Worm (Caenorhabditis elegans) whole organism, L3 larva: ENCODE data around the gene F10D7.3.

ENCODE experiments used
- ZK546.5 ChIP-seq: sonication (generic microtip); optimal IDR thresholded peaks from 2 replicates; lab custom pipeline; 2017; ENCODE audit warnings: missing biosample characterization, missing genetic modification characterization
- ama-1 ChIP-seq: fragments of 150-350 bp; optimal IDR thresholded peaks from 2 replicates; lab custom pipeline; 2018
- ceh-16 ChIP-seq: sonication (generic microtip); optimal IDR thresholded peaks from 2 replicates; lab custom pipeline; 2017; ENCODE audit warnings: missing biosample characterization, missing genetic modification characterization
- ceh-82 ChIP-seq: fragments of 150-350 bp; optimal IDR thresholded peaks from 2 replicates; lab custom pipeline; 2014; ENCODE audit warnings: missing biosample characterization, missing genetic modification characterization
- ceh-9 ChIP-seq: sonication (generic microtip); optimal IDR thresholded peaks from 2 replicates; lab custom pipeline; 2018; ENCODE audit warnings: missing biosample characterization, missing genetic modification characterization
- daf-12 ChIP-seq: fragments of 150-350 bp; optimal IDR thresholded peaks from 2 replicates; lab custom pipeline; 2014; ENCODE audit warnings: missing biosample characterization, missing genetic modification reagents, missing genetic modification characterization
- egl-27 ChIP-seq: sonication (generic microtip); optimal IDR thresholded peaks from 4 replicates; lab custom pipeline; 2017; ENCODE audit warnings: missing biosample characterization, missing genetic modification reagents, missing genetic modification characterization
- egl-5 ChIP-seq: fragments of 150-350 bp; optimal IDR thresholded peaks from 2 replicates; lab custom pipeline; 2017; ENCODE audit warnings: missing biosample characterization, missing genetic modification reagents, missing genetic modification characterization, inconsistent platforms
- elt-2 ChIP-seq: sonication (generic microtip); optimal IDR thresholded peaks from 2 replicates; lab custom pipeline; 2016; ENCODE audit warnings: missing genetic modification reagents, mild to moderate bottlenecking, missing genetic modification characterization, missing compliant biosample characterization
- elt-3 ChIP-seq, 3 experiments: fragments of 150-350 bp in 1 of 3; sonication (generic microtip) in 2 of 3; optimal IDR thresholded peaks; 2 replicates in 2 of 3; 4 replicates in 1 of 3; lab custom pipeline; 2014 to 2017; ENCODE audit warnings: missing biosample characterization in 3 of 3, missing genetic modification characterization in 3 of 3
- eor-1 ChIP-seq, 2 experiments: fragments of 150-350 bp; optimal IDR thresholded peaks; 2 replicates each; lab custom pipeline; 2014 to 2018; ENCODE audit warnings: missing biosample characterization in 2 of 2, missing genetic modification characterization in 2 of 2
- fkh-10 ChIP-seq: sonication (generic microtip); optimal IDR thresholded peaks from 2 replicates; lab custom pipeline; 2017; ENCODE audit warnings: missing biosample characterization, missing genetic modification reagents, missing genetic modification characterization
- fkh-2 ChIP-seq: fragments of 150-350 bp; optimal IDR thresholded peaks from 2 replicates; lab custom pipeline; 2014; ENCODE audit warnings: missing biosample characterization, missing genetic modification reagents, missing genetic modification characterization
- jun-1 ChIP-seq: fragments of 150-350 bp; optimal IDR thresholded peaks from 2 replicates; lab custom pipeline; 2014; ENCODE audit warnings: missing biosample characterization, missing genetic modification reagents, missing genetic modification characterization
- lin-15B ChIP-seq: fragments of 150-350 bp; optimal IDR thresholded peaks from 2 replicates; lab custom pipeline; 2014; ENCODE audit warnings: missing biosample characterization, missing genetic modification characterization
- lin-39 ChIP-seq: fragments of 150-350 bp; optimal IDR thresholded peaks from 2 replicates; lab custom pipeline; 2018; ENCODE audit warnings: missing biosample characterization, missing genetic modification reagents, missing genetic modification characterization
- mml-1 ChIP-seq: fragments of 150-350 bp; sonication (generic microtip); optimal IDR thresholded peaks from 3 replicates; lab custom pipeline; 2014; ENCODE audit warnings: missing biosample characterization, missing genetic modification characterization
- nfya-1 ChIP-seq: sonication (generic microtip); optimal IDR thresholded peaks from 2 replicates; lab custom pipeline; 2017; ENCODE audit warnings: missing genetic modification characterization, mild to moderate bottlenecking, missing compliant biosample characterization, antibody characterized with exemption, moderate library complexity; ENCODE audit not compliant: insufficient read depth
- nhr-11 ChIP-seq: fragments of 150-350 bp; optimal IDR thresholded peaks from 2 replicates; lab custom pipeline; 2014; ENCODE audit warnings: missing biosample characterization, missing genetic modification characterization
- nhr-12 ChIP-seq: fragments of 150-350 bp; optimal IDR thresholded peaks from 2 replicates; lab custom pipeline; 2014; ENCODE audit warnings: missing biosample characterization, missing genetic modification characterization
- nhr-23 ChIP-seq: fragments of 150-350 bp; optimal IDR thresholded peaks from 2 replicates; lab custom pipeline; 2014; ENCODE audit warnings: missing biosample characterization, missing genetic modification reagents, missing genetic modification characterization
- nhr-25 ChIP-seq: sonication (generic microtip); optimal IDR thresholded peaks from 2 replicates; lab custom pipeline; 2017; ENCODE audit warnings: missing biosample characterization, missing genetic modification characterization
- nhr-28 ChIP-seq: fragments of 150-350 bp; optimal IDR thresholded peaks from 2 replicates; lab custom pipeline; 2014; ENCODE audit warnings: missing biosample characterization, missing genetic modification characterization
- nhr-43 ChIP-seq: sonication (generic microtip); optimal IDR thresholded peaks from 2 replicates; lab custom pipeline; 2016; ENCODE audit warnings: mild to moderate bottlenecking, missing genetic modification characterization, missing compliant biosample characterization; ENCODE audit not compliant: poor library complexity, severe bottlenecking
- nhr-67 ChIP-seq: fragments of 150-350 bp; optimal IDR thresholded peaks from 2 replicates; lab custom pipeline; 2014; ENCODE audit warnings: missing biosample characterization, missing genetic modification characterization
- nhr-76 ChIP-seq: fragments of 150-350 bp; sonication (generic microtip); optimal IDR thresholded peaks from 5 replicates; lab custom pipeline; 2014; ENCODE audit warnings: missing biosample characterization, missing genetic modification characterization
- pha-4 ChIP-seq: fragments of 150-350 bp; optimal IDR thresholded peaks from 2 replicates; lab custom pipeline; 2014; ENCODE audit warnings: missing biosample characterization, missing genetic modification reagents, missing genetic modification characterization
- pqm-1 ChIP-seq: fragments of 150-350 bp; optimal IDR thresholded peaks from 2 replicates; lab custom pipeline; 2017; ENCODE audit warnings: missing biosample characterization, missing genetic modification characterization, inconsistent platforms
- skn-1 ChIP-seq: fragments of 150-350 bp; optimal IDR thresholded peaks from 2 replicates; lab custom pipeline; 2014; ENCODE audit warnings: missing biosample characterization, missing genetic modification characterization
- snpc-4 ChIP-seq: fragments of 150-350 bp; optimal IDR thresholded peaks from 2 replicates; lab custom pipeline; 2014; ENCODE audit warnings: missing biosample characterization, missing genetic modification characterization
- unc-62 ChIP-seq: fragments of 150-350 bp; sonication (generic microtip); optimal IDR thresholded peaks from 4 replicates; lab custom pipeline; 2014; ENCODE audit warnings: missing biosample characterization, missing genetic modification reagents, missing genetic modification characterization
- zag-1 ChIP-seq: fragments of 150-350 bp; optimal IDR thresholded peaks from 2 replicates; lab custom pipeline; 2014; ENCODE audit warnings: missing biosample characterization, missing genetic modification characterization

F10D7.3 gene

ce11 chrX:17355462-17355861 is 19.0 kb downstream of the F10D7.3 start:
- TF ChIP-seq ceh-82 (tag; lab: Kevin White, UChicago) (no peak), nhr-76 (tag; lab: Kevin White, UChicago) (no peak), ZK546.5 (tag; lab: Kevin White, UChicago) (no peak), nhr-25 (tag; lab: Kevin White, UChicago) (no peak), eor-1 (tag; optimal IDR thresholded peaks at IDR 0.05; lab: Kevin White, UChicago) (no peak), nhr-28 (tag; lab: Kevin White, UChicago) (no peak), skn-1 (no peak), zag-1 (tag; lab: Kevin White, UChicago) (no peak), lin-15B (tag; lab: Kevin White, UChicago) (no peak), lin-39 (tag; lab: Kevin White, UChicago) (no peak), egl-5 (tag; lab: Kevin White, UChicago) (no peak), jun-1 (tag; lab: Kevin White, UChicago) (no peak)
- TF ChIP-seq, all 47 proteins: peak for 0

ce11 chrX:17352098-17352497 is 22.3 kb downstream of the F10D7.3 start:
- TF ChIP-seq fkh-10 (GFP tag; lab: Kevin White, UChicago) = peak; percentile 87
- TF ChIP-seq nhr-12 = no peak

DNA sequence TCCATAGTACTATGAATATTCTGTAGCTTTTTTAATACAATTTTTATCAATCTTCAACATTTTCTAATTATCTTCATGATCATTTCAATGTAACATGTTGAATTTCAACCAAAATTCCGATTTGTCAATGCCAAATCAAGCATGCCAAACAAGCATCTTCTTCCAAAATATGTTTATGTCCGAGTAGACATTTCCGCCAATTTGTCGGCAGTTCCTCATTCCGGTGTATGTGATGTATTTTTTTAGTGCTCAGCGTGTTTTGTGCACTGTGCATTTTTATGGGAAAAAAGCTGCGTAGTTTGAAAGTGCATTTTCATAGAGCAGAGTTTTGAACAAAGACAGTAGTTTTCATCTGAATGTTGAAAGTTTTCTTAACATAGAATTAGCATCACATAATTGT is 25.0 kb downstream of the F10D7.3 start:
- TF ChIP-seq ama-1 (no peak), nhr-12 (no peak), nhr-25 (tag; lab: Kevin White, UChicago) (no peak), egl-5 (tag; lab: Kevin White, UChicago) (no peak), ceh-9 (tag; lab: Kevin White, UChicago) (no peak)

DNA sequence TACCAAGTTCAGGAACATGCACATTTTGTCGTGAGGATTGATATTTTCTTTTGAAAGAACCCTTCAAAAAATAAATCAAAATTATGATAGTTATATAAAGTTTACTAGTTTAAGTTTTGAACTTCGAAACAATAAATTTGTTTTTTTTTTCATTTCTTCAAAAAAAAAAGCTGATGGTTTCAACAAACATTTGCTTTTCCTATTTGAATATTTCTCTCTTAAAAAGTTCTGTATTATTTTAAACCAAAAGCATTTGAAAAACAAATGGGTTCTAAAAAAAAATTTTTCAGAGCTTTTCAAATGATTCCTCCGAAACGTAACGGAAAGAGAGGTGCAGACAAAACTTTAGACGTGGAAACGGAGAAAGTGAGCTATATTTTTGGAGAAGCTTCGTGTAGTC is 34.0 kb downstream of the F10D7.3 start, which contains the start of gene C53C11.1:
Gene C53C11.1 (plus strand): TSS at position 301 of the 400 bp plus-strand sequence.
- TF ChIP-seq ceh-9 (tag; lab: Kevin White, UChicago) (no peak), lin-15B (tag; lab: Kevin White, UChicago) (no peak), unc-62 (no peak)
- TF ChIP-seq, all 47 proteins: peak for 0

DNA sequence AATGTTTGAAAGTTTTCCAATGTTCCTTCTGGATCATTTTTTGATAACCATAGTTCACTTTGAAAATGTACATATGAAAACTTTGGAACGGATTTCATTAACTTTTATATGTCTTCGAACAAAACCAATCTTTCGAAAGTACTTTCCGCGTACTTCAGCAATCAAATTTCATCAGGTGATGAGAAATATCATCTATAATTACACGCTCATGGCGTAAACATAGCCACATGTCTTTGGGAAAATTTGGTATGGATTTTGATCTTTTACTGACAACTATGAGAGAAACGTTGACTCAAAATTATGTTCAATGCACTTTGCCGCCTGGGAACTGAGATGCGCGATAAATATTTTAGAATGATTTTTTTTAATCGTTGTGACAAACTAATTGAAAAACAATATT is 35.5 kb downstream of the F10D7.3 start:
- no peak for TF ChIP-seq nhr-67 (tag; lab: Kevin White, UChicago)
- no peak for TF ChIP-seq lin-15B (tag; lab: Kevin White, UChicago)
- no peak for TF ChIP-seq nhr-12
- no peak for TF ChIP-seq egl-27 (tag; lab: Kevin White, UChicago)
- TF ChIP-seq ceh-16 (tag; lab: Kevin White, UChicago) = no peak
- TF ChIP-seq mml-1 (tag; lab: Kevin White, UChicago) = no peak
- no peak for TF ChIP-seq elt-3 (tag; optimal IDR thresholded peaks at IDR 0.05; lab: Kevin White, UChicago)
- no peak for TF ChIP-seq zag-1 (tag; lab: Kevin White, UChicago)
- TF ChIP-seq pqm-1 (tag; lab: Kevin White, UChicago) = no peak
- no peak for TF ChIP-seq fkh-2 (tag; lab: Kevin White, UChicago)
- no peak for TF ChIP-seq ama-1
- no peak for TF ChIP-seq nhr-43
- no peak for TF ChIP-seq ceh-82 (tag; lab: Kevin White, UChicago)
- TF ChIP-seq snpc-4 (tag; lab: Kevin White, UChicago) = no peak
- TF ChIP-seq, all 47 proteins: peak for 0

ce11 chrX:17336354-17336753 is 38.1 kb downstream of the F10D7.3 start, which contains the start of gene C53C11.2:
C53C11.2 (plus strand) TSS chrX:17336637.
- TF ChIP-seq elt-2 (tag; lab: Kevin White, UChicago) = peak; percentile 68
- TF ChIP-seq pqm-1 (tag; lab: Kevin White, UChicago) = peak; percentile 62
- no peak for TF ChIP-seq nhr-11 (tag; lab: Kevin White, UChicago)
- peak; percentile 25 for TF ChIP-seq pha-4 (tag; lab: Kevin White, UChicago)
- TF ChIP-seq zag-1 (tag; lab: Kevin White, UChicago) = no peak

- no peak for TF ChIP-seq lin-39 (tag; lab: Kevin White, UChicago)
- no peak for TF ChIP-seq nfya-1 (tag; lab: Kevin White, UChicago)
- no peak for TF ChIP-seq nhr-67 (tag; lab: Kevin White, UChicago)
- no peak for TF ChIP-seq elt-2 (tag; lab: Kevin White, UChicago)
- TF ChIP-seq daf-12 (tag; lab: Kevin White, UChicago) = no peak
- no peak for TF ChIP-seq ceh-82 (tag; lab: Kevin White, UChicago)
- no peak for TF ChIP-seq nhr-23 (tag; lab: Kevin White, UChicago)
- no peak for TF ChIP-seq fkh-2 (tag; lab: Kevin White, UChicago)
- no peak for TF ChIP-seq ZK546.5 (tag; lab: Kevin White, UChicago)
Measured at ce11 chrX:17333752-17334151, 40.7 kb downstream of the F10D7.3 start, which contains the start of gene C53C11.5. C53C11.5 (plus strand) TSS chrX:17334052.
